Worm (Caenorhabditis elegans): Measurements from ENCODE around the gene hlh-6.

DNA sequence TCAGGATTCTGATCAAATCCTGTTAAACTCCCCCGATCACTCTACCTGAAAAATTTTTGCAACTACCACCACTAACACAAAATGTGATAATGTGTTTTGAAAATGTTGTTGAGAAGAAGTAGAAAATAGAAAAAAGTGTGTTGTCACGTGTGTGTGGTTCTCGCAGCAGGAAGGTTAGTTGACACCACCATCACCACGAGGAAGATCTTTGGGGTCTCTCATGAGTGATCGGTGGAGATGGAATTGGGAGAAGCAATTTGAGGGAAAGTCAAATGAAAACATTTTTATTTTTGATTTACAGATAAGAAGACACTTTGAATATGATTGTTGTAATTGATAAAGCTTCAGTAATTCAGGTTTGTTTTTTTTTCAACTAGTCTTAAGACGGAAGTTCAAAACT is 12.9 kb downstream of the hlh-6 start:
- TF ChIP-seq unc-62 (GFP tag; optimal IDR thresholded peaks at IDR 0.05) (no peak), ztf-11 (tag; optimal IDR thresholded peaks at IDR 0.05) (no peak), nhr-237 (tag; optimal IDR thresholded peaks at IDR 0.05) (no peak), nhr-11 (tag; optimal IDR thresholded peaks at IDR 0.05) (no peak), alr-1 (tag; optimal IDR thresholded peaks at IDR 0.05) (no peak), mdl-1 (tag; optimal IDR thresholded peaks at IDR 0.05) (peak; percentile 3 to 70), ama-1 (optimal IDR thresholded peaks at IDR 0.05) (no peak), nhr-12 (tag; optimal IDR thresholded peaks at IDR 0.05) (no peak), fos-1 (tag; optimal IDR thresholded peaks at IDR 0.05) (no peak), snpc-4 (tag; optimal IDR thresholded peaks at IDR 0.05) (no peak), sma-9 (GFP tag; optimal IDR thresholded peaks at IDR 0.05) (peak; percentile 87), sma-9 (tag; optimal IDR thresholded peaks at IDR 0.05) (no peak), skn-1 (tag; optimal IDR thresholded peaks at IDR 0.05) (no peak)

All from whole organism, L2 larva.